Worm (Caenorhabditis elegans) whole organism, young adult: ENCODE measurements around the gene let-767.

ENCODE experiments used
- B0019.2 ChIP-seq: fragments of 200-800 bp; sonication (Bioruptor generic); conservative IDR thresholded peaks from 2 replicates; pipeline ENCODE4 v1.3.6; 2022; ENCODE audit warnings: missing genetic modification reagents, missing genetic modification characterization, missing compliant biosample characterization
- D2030.7 ChIP-seq: fragments of 200-800 bp; sonication (Bioruptor generic); IDR thresholded peaks from 2 replicates; pipeline ENCODE4 v1.3.6; 2022; ENCODE audit warnings: missing genetic modification reagents, missing genetic modification characterization, missing compliant biosample characterization
- F39B2.1 ChIP-seq: fragments of 200-800 bp; sonication (Bioruptor generic); IDR thresholded peaks from 2 replicates; pipeline ENCODE4 v1.3.6; 2022; ENCODE audit warnings: missing genetic modification reagents, missing genetic modification characterization, missing compliant biosample characterization
- F57C9.4 ChIP-seq: sonication (generic microtip); optimal IDR thresholded peaks from 2 replicates; lab custom pipeline; 2017; ENCODE audit warnings: mild to moderate bottlenecking, missing genetic modification characterization, missing compliant biosample characterization
- ama-1 ChIP-seq, 3 experiments: fragments of 150-350 bp in 1 of 3; sonication (generic microtip) in 2 of 3; optimal IDR thresholded peaks; 2 replicates each; lab custom pipeline; 2014 to 2018; ENCODE audit warnings: missing biosample characterization in 2 of 3, missing genetic modification characterization in 2 of 3, missing genetic modification reagents in 2 of 3
- attf-6 ChIP-seq: fragments of 200-800 bp; sonication (Bioruptor generic); IDR thresholded peaks from 2 replicates; pipeline ENCODE4 v1.3.6; 2022; ENCODE audit warnings: missing genetic modification reagents, missing genetic modification characterization, missing compliant biosample characterization
- cebp-1 ChIP-seq, 2 experiments: fragments of 200-800 bp in 1 of 2; sonication (Bioruptor generic) in 1 of 2; sonication (generic microtip) in 1 of 2; IDR thresholded peaks in 1 of 2; optimal IDR thresholded peaks in 1 of 2; 2 replicates each; pipeline versions ENCODE4 v1.3.6 to Lab custom; 2017 to 2022; ENCODE audit warnings: missing compliant biosample characterization in 2 of 2, missing genetic modification characterization in 2 of 2, mild to moderate bottlenecking in 1 of 2, missing genetic modification reagents in 1 of 2, moderate library complexity in 1 of 2
- hrde-1 ChIP-seq: sonication (generic microtip); optimal IDR thresholded peaks from 2 replicates; lab custom pipeline; 2016; ENCODE audit warnings: missing genetic modification characterization, mild to moderate bottlenecking, missing compliant biosample characterization, moderate library complexity, missing genotype, missing genetic modification reagents, borderline replicate concordance
- nhr-90 ChIP-seq: sonication (generic microtip); optimal IDR thresholded peaks from 2 replicates; lab custom pipeline; 2016; ENCODE audit warnings: missing genotype, mild to moderate bottlenecking, missing genetic modification characterization, missing compliant biosample characterization
- sea-2 ChIP-seq: fragments of 200-800 bp; sonication (Bioruptor generic); IDR thresholded peaks from 2 replicates; pipeline ENCODE4 v1.3.6; 2022; ENCODE audit warnings: missing genetic modification characterization, missing compliant biosample characterization
- snpc-1.3 ChIP-seq: sonication (generic microtip); optimal IDR thresholded peaks from 2 replicates; lab custom pipeline; 2017; ENCODE audit warnings: missing genetic modification characterization, mild to moderate bottlenecking, missing compliant biosample characterization, antibody characterized with exemption, moderate library complexity, missing genotype, missing genetic modification reagents; ENCODE audit not compliant: insufficient read depth
- tlf-1 ChIP-seq: fragments of 200-800 bp; sonication (Bioruptor generic); optimal IDR thresholded peaks from 2 replicates; lab custom pipeline; 2018; ENCODE audit warnings: mild to moderate bottlenecking, missing genetic modification characterization, missing compliant biosample characterization
- ztf-28 ChIP-seq: fragments of 200-800 bp; sonication (Bioruptor generic); IDR thresholded peaks from 2 replicates; pipeline ENCODE4 v1.3.6; 2022; ENCODE audit warnings: missing genetic modification reagents, missing genetic modification characterization, missing compliant biosample characterization

DNA sequence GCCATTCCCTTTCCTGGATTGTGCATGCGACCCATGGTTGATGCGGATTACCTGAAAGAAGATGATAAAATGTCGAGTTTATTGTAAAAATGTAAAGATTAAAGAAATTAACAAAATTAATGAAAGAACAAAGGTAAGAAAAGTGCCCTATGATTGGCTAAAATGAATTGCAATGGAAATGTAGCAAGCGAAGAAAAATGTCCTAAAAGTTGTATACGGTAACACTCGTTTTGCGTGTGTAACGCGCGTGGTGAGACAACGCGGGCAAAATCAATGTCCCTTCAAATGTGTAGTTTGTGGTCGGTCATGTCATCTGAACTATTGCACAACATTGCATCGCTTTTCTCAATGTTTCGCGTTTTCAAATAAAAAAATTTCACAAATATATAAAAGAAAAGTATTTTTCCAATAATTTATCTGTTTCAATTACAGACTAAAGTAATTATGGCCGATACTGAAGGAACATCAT, 35.2 kb upstream of the let-767 start, which contains the start of the genes rps-13 and nfx-1:
- TF ChIP-seq ama-1 (optimal IDR thresholded peaks at IDR 0.05; lab: Kevin White, UChicago) (no peak), ama-1 (GFP tag; optimal IDR thresholded peaks at IDR 0.05; lab: Kevin White, UChicago) (peak in 1 of 2 experiments; percentile 24), ztf-28 (GFP tag; lab: Robert Waterston, UW) (no peak), F39B2.1 (GFP tag; lab: Robert Waterston, UW) (no peak), sea-2 (GFP tag; lab: Robert Waterston, UW) (no peak), attf-6 (GFP tag; lab: Robert Waterston, UW) (no peak), hrde-1 (tag; lab: Kevin White, UChicago) (no peak), D2030.7 (GFP tag; lab: Robert Waterston, UW) (peak; percentile 53), F57C9.4 (tag; lab: Kevin White, UChicago) (no peak), B0019.2 (no peak), cebp-1 (GFP tag; IDR thresholded peaks at IDR 0.05; lab: Robert Waterston, UW) (peak; percentile 35; the same call in 1 of the 2 replicates), cebp-1 (tag; optimal IDR thresholded peaks at IDR 0.05; lab: Kevin White, UChicago) (peak; percentile 89), nhr-90 (tag; lab: Kevin White, UChicago) (no peak), tlf-1 (GFP tag; lab: Kevin White, UChicago) (peak; percentile 16), snpc-1.3 (peak; percentile 69)
